Worm (Caenorhabditis elegans) whole organism, L1 larva: ENCODE results near the gene scl-26.

Experiments used
- lin-15B ChIP-seq: fragments of 150-350 bp; sonication (generic microtip); optimal IDR thresholded peaks from 3 replicates; lab custom pipeline; 2014; ENCODE audit warnings: missing biosample characterization, missing genetic modification characterization
- lir-3 ChIP-seq: sonication (generic microtip); optimal IDR thresholded peaks from 2 replicates; lab custom pipeline; 2016; ENCODE audit warnings: mild to moderate bottlenecking, missing genetic modification characterization, moderate library complexity, missing compliant biosample characterization; ENCODE audit not compliant: poor library complexity
- nhr-84 ChIP-seq: sonication (generic microtip); optimal IDR thresholded peaks from 2 replicates; lab custom pipeline; 2017; ENCODE audit warnings: missing biosample characterization, missing genetic modification characterization
- unc-62 ChIP-seq: fragments of 150-350 bp; optimal IDR thresholded peaks from 2 replicates; lab custom pipeline; 2014; ENCODE audit warnings: missing biosample characterization, missing genetic modification reagents, missing genetic modification characterization

DNA sequence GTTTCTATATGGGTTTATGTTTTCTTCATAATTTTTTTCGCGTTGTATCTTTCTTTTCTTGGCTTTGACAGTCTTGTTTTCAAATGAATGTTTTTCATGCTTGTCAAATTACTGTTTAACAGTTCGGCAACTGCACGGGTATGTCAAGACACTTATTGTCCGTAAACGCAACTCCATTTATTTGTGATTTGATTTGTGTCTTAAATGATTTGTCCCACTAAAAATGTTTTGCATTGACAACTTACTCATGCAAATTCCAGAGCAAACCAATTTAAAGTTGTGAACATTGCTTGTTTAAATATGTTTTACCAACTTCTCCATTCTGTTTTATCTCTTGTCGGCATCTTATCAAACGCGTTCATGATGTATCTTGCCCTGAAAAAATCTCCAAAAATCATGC lies 30.4 kb upstream of the scl-26 start, which contains the start of gene srd-25:
- TF ChIP-seq lir-3 = no peak
- no peak for TF ChIP-seq nhr-84
- no peak for TF ChIP-seq lin-15B (tag; lab: Kevin White, UChicago)
- TF ChIP-seq unc-62 (GFP tag; lab: Kevin White, UChicago) = no peak
